Fruit fly (Drosophila melanogaster) whole organism, embryonic: Measurements from ENCODE around the gene Ufsp2.

Experiments used
- ATbp ChIP-seq: fragments of 200-800 bp; sonication (Bioruptor generic); optimal IDR thresholded peaks from 2 replicates; lab custom pipeline; 2017; ENCODE audit warnings: missing biosample characterization, mild to moderate bottlenecking, missing genetic modification characterization, missing genetic modification reagents
- Antp ChIP-seq: fragments of 200-800 bp; sonication (Bioruptor generic); optimal IDR thresholded peaks from 3 replicates; lab custom pipeline; 2016; ENCODE audit warnings: missing biosample characterization, missing genetic modification characterization
- B-H1 ChIP-seq: fragments of 200-800 bp; sonication (Bioruptor generic); IDR thresholded peaks from 3 replicates; pipeline ENCODE4 v1.3.6; 2022; ENCODE audit warnings: missing biosample characterization, missing genetic modification characterization
- CG10321 ChIP-seq: fragments of 200-800 bp; sonication (Bioruptor generic); IDR thresholded peaks from 2 replicates; pipeline ENCODE4 v1.3.6; 2022; ENCODE audit warnings: missing biosample characterization, missing genetic modification characterization
- CG11504 ChIP-seq: fragments of 200-800 bp; sonication (Bioruptor generic); optimal IDR thresholded peaks from 3 replicates; lab custom pipeline; 2019; ENCODE audit warnings: missing biosample characterization, mild to moderate bottlenecking, missing genetic modification characterization, moderate library complexity
- CG12391 ChIP-seq: fragments of 200-800 bp; sonication (Bioruptor generic); optimal IDR thresholded peaks from 3 replicates; lab custom pipeline; 2018; ENCODE audit warnings: missing biosample characterization, mild to moderate bottlenecking, missing genetic modification characterization, moderate library complexity
- CG13287 ChIP-seq: fragments of 200-800 bp; sonication (Bioruptor generic); IDR thresholded peaks from 2 replicates; pipeline ENCODE4 v1.3.6; 2022; ENCODE audit warnings: missing biosample characterization, missing genetic modification characterization; ENCODE audit not compliant: partially characterized antibody
- CG13424 ChIP-seq: fragments of 200-800 bp; sonication (Bioruptor generic); optimal IDR thresholded peaks from 2 replicates; lab custom pipeline; 2019; ENCODE audit warnings: missing biosample characterization, mild to moderate bottlenecking, missing genetic modification characterization, moderate library complexity
- CG15479 ChIP-seq: fragments of 200-800 bp; sonication (Bioruptor generic); optimal IDR thresholded peaks from 3 replicates; lab custom pipeline; 2019; ENCODE audit warnings: missing biosample characterization, mild to moderate bottlenecking, missing genetic modification characterization, moderate library complexity
- CG18599 ChIP-seq: fragments of 200-800 bp; sonication (Bioruptor generic); optimal IDR thresholded peaks from 3 replicates; lab custom pipeline; 2017; ENCODE audit warnings: missing biosample characterization, missing genetic modification characterization, mild to moderate bottlenecking, moderate library complexity, missing genetic modification reagents
- CG2202 ChIP-seq: fragments of 200-800 bp; sonication (Bioruptor generic); optimal IDR thresholded peaks from 2 replicates; lab custom pipeline; 2018; ENCODE audit warnings: missing biosample characterization, mild to moderate bottlenecking, missing genetic modification characterization
- CG30431 ChIP-seq: fragments of 200-800 bp; sonication (Bioruptor generic); optimal IDR thresholded peaks from 2 replicates; lab custom pipeline; 2017; ENCODE audit warnings: missing biosample characterization, missing genetic modification characterization
- CG31388 ChIP-seq: fragments of 200-800 bp; sonication (Bioruptor generic); optimal IDR thresholded peaks from 2 replicates; lab custom pipeline; 2016; ENCODE audit warnings: missing biosample characterization, missing genetic modification characterization
- CG33213 ChIP-seq: fragments of 200-800 bp; sonication (Bioruptor generic); optimal IDR thresholded peaks from 3 replicates; lab custom pipeline; 2016; ENCODE audit warnings: missing biosample characterization, missing genetic modification characterization
- CG6813 ChIP-seq: fragments of 200-800 bp; sonication (Bioruptor generic); optimal IDR thresholded peaks from 2 replicates; lab custom pipeline; 2017; ENCODE audit warnings: missing biosample characterization, missing genetic modification characterization, mild to moderate bottlenecking, moderate library complexity, missing genetic modification reagents
- CG7556 ChIP-seq: fragments of 200-800 bp; sonication (Bioruptor generic); optimal IDR thresholded peaks from 2 replicates; lab custom pipeline; 2017; ENCODE audit warnings: missing biosample characterization, mild to moderate bottlenecking, missing genetic modification characterization
- CG7786 ChIP-seq: fragments of 200-800 bp; sonication (Bioruptor generic); optimal IDR thresholded peaks from 2 replicates; lab custom pipeline; 2016; ENCODE audit warnings: missing biosample characterization, missing genetic modification characterization
- CG8281 ChIP-seq: fragments of 200-800 bp; sonication (Bioruptor generic); optimal IDR thresholded peaks from 2 replicates; lab custom pipeline; 2018; ENCODE audit warnings: missing biosample characterization, mild to moderate bottlenecking, missing genetic modification characterization, moderate library complexity
- CG9437 ChIP-seq: fragments of 200-800 bp; sonication (Bioruptor generic); optimal IDR thresholded peaks from 2 replicates; lab custom pipeline; 2018; ENCODE audit warnings: missing biosample characterization, mild to moderate bottlenecking, missing genetic modification characterization
- CrebB ChIP-seq: fragments of 200-800 bp; sonication (Bioruptor generic); optimal IDR thresholded peaks from 3 replicates; lab custom pipeline; 2018; ENCODE audit warnings: missing biosample characterization, mild to moderate bottlenecking, missing genetic modification characterization
- D19A ChIP-seq: fragments of 200-800 bp; optimal IDR thresholded peaks from 3 replicates; lab custom pipeline; 2019; ENCODE audit warnings: missing biosample characterization, mild to moderate bottlenecking, missing genetic modification characterization, moderate library complexity
- Drgx ChIP-seq: fragments of 200-800 bp; sonication (Bioruptor generic); IDR thresholded peaks from 2 replicates; pipeline ENCODE4 v1.3.6; 2022; ENCODE audit warnings: missing biosample characterization, missing genetic modification characterization
- Hand ChIP-seq: fragments of 200-800 bp; sonication (Bioruptor generic); optimal IDR thresholded peaks from 2 replicates; lab custom pipeline; 2017; ENCODE audit warnings: mild to moderate bottlenecking, missing biosample characterization, missing genetic modification reagents, missing genetic modification characterization
- Hmr ChIP-seq: fragments of 200-800 bp; sonication (Bioruptor generic); optimal IDR thresholded peaks from 3 replicates; lab custom pipeline; 2017; ENCODE audit warnings: mild to moderate bottlenecking, missing biosample characterization, missing genetic modification reagents, missing genetic modification characterization
- Lhr ChIP-seq: fragments of 200-800 bp; sonication (Bioruptor generic); optimal IDR thresholded peaks from 3 replicates; lab custom pipeline; 2017; ENCODE audit warnings: mild to moderate bottlenecking, missing biosample characterization, missing genetic modification reagents, missing genetic modification characterization
- NfI ChIP-seq: fragments of 200-800 bp; sonication (Bioruptor generic); optimal IDR thresholded peaks from 3 replicates; lab custom pipeline; 2018; ENCODE audit warnings: missing biosample characterization, mild to moderate bottlenecking, missing genetic modification characterization, moderate library complexity
- Rx ChIP-seq: fragments of 200-800 bp; sonication (Bioruptor generic); IDR thresholded peaks from 2 replicates; pipeline ENCODE4 v1.3.6; 2022; ENCODE audit warnings: missing biosample characterization, missing genetic modification characterization
- Side ChIP-seq: fragments of 200-800 bp; sonication (Bioruptor generic); optimal IDR thresholded peaks from 2 replicates; lab custom pipeline; 2016; ENCODE audit warnings: missing biosample characterization, missing genetic modification characterization
- Sox102F ChIP-seq: fragments of 200-800 bp; sonication (Bioruptor generic); optimal IDR thresholded peaks from 2 replicates; lab custom pipeline; 2018; ENCODE audit warnings: missing biosample characterization, mild to moderate bottlenecking, missing genetic modification characterization, moderate library complexity
- Sry-β ChIP-seq: fragments of 200-800 bp; sonication (Bioruptor generic); optimal IDR thresholded peaks from 2 replicates; lab custom pipeline; 2018; ENCODE audit warnings: missing biosample characterization, mild to moderate bottlenecking, missing genetic modification characterization, moderate library complexity
- Vsx1 ChIP-seq: fragments of 200-800 bp; sonication (Bioruptor generic); optimal IDR thresholded peaks from 2 replicates; lab custom pipeline; 2017; ENCODE audit warnings: missing biosample characterization, mild to moderate bottlenecking, missing genetic modification characterization, missing genetic modification reagents
- al ChIP-seq: fragments of 200-800 bp; sonication (Bioruptor generic); IDR thresholded peaks from 2 replicates; pipeline ENCODE4 v1.3.6; 2022; ENCODE audit warnings: missing biosample characterization, missing genetic modification characterization
- ara ChIP-seq: fragments of 200-800 bp; sonication (Bioruptor generic); IDR thresholded peaks from 2 replicates; pipeline ENCODE4 v1.3.6; 2022; ENCODE audit warnings: missing biosample characterization, missing genetic modification characterization
- caup ChIP-seq: fragments of 200-800 bp; sonication (Bioruptor generic); optimal IDR thresholded peaks from 3 replicates; lab custom pipeline; 2017; ENCODE audit warnings: missing biosample characterization, mild to moderate bottlenecking, missing genetic modification characterization, moderate library complexity; ENCODE audit not compliant: severe bottlenecking
- crp ChIP-seq, 2 experiments: fragments of 200-800 bp; sonication (Bioruptor generic); optimal IDR thresholded peaks; 2 replicates in 1 of 2; 3 replicates in 1 of 2; lab custom pipeline; 2017; ENCODE audit warnings: missing biosample characterization in 2 of 2, missing genetic modification characterization in 2 of 2, mild to moderate bottlenecking in 1 of 2, moderate library complexity in 1 of 2
- danr ChIP-seq: fragments of 200-800 bp; sonication (Bioruptor generic); IDR thresholded peaks from 2 replicates; pipeline ENCODE4 v1.3.6; 2022; ENCODE audit warnings: missing biosample characterization, missing genetic modification characterization
- exex ChIP-seq: fragments of 200-800 bp; sonication (Bioruptor generic); optimal IDR thresholded peaks from 4 replicates; lab custom pipeline; 2018; ENCODE audit warnings: missing biosample characterization, mild to moderate bottlenecking, missing genetic modification characterization, moderate library complexity
- gro ChIP-seq: fragments of 200-800 bp; sonication (Bioruptor generic); optimal IDR thresholded peaks from 2 replicates; lab custom pipeline; 2016; ENCODE audit warnings: missing biosample characterization, missing genetic modification characterization
- hkb ChIP-seq, 2 experiments: fragments of 200-800 bp in 1 of 2; fragments of >200 bp in 1 of 2; sonication (Bioruptor generic) in 1 of 2; IDR thresholded peaks in 1 of 2; optimal IDR thresholded peaks in 1 of 2; 2 replicates each; pipeline versions ENCODE4 v1.3.6 to Lab custom; 2017 to 2022; ENCODE audit warnings: missing biosample characterization in 1 of 2, missing genetic modification characterization in 1 of 2
- lilli ChIP-seq: fragments of 200-800 bp; sonication (Bioruptor generic); optimal IDR thresholded peaks from 3 replicates; lab custom pipeline; 2016; ENCODE audit warnings: missing biosample characterization, missing genetic modification characterization
- nerfin-2 ChIP-seq: fragments of 200-800 bp; sonication (Bioruptor generic); IDR thresholded peaks from 2 replicates; pipeline ENCODE4 v1.3.6; 2022; ENCODE audit warnings: missing biosample characterization, missing genetic modification characterization; ENCODE audit not compliant: partially characterized antibody
- org-1 ChIP-seq: fragments of 200-800 bp; sonication (Bioruptor generic); optimal IDR thresholded peaks from 2 replicates; lab custom pipeline; 2017; ENCODE audit warnings: missing biosample characterization, missing genetic modification characterization
- peb ChIP-seq: fragments of 200-800 bp; sonication (Bioruptor generic); IDR thresholded peaks from 2 replicates; pipeline ENCODE4 v1.3.6; 2022; ENCODE audit warnings: missing biosample characterization, missing genetic modification characterization
- pita ChIP-seq: fragments of 200-800 bp; sonication (Bioruptor generic); optimal IDR thresholded peaks from 2 replicates; lab custom pipeline; 2017; ENCODE audit warnings: missing biosample characterization, mild to moderate bottlenecking, missing genetic modification characterization
- tx ChIP-seq: fragments of 200-800 bp; sonication (Bioruptor generic); optimal IDR thresholded peaks from 2 replicates; lab custom pipeline; 2016; ENCODE audit warnings: missing biosample characterization, missing genetic modification characterization
- vnd ChIP-seq: fragments of 200-800 bp; sonication (Bioruptor generic); IDR thresholded peaks from 3 replicates; pipeline ENCODE4 v1.3.6; 2022; ENCODE audit warnings: missing biosample characterization, missing genetic modification characterization; ENCODE audit not compliant: partially characterized antibody

The Ufsp2 gene

DNA sequence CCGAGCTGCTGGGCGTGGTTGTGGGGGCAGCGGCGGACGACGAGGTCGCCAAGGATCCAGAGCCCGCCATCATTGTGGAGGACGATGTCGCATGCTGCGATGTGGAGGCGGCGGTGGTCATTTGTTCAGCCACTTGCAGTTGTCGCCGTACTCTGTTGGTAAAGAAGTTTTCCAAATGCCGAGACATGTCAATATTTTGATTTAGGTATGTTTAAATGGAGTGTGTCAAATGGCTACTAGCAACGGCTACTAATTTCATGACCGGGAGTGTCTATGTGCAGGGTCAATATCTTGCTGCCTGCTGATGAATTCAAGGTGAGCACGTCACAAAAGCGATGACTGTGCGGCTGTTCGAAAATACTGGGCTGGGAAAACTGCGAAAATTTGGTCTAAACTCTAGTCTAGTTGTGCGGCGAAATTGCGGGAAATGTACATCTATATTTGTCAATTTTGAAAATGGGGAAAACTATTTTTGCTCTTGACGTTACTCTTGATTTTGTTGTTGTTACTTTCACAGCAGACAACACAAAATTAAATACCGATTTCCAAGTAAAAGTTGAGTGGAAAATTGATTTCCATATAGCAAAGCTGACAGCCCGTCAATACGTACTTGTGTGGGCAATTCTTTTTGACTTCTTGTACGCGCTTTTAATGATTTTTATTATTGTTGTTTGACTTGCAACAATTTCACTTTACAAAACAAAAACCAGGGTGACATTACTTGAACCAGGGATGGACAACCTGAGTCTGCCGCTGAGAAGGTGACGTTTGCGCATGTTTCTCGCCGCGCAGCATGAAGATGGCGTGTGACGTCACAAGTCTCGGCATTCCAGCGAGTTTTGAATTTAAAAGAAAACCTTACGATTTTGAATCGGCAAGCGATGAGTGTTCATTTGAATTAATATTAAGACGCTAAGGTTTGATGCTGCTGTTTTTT lies 11.3 kb downstream of the Ufsp2 start, which contains the start of gene CG7656 (continued):
- TF ChIP-seq nerfin-2 (GFP tag; lab: Robert Waterston, UW) = no peak
- peak; percentile 44 for TF ChIP-seq caup (GFP tag; lab: Kevin White, UChicago)
- peak; percentile 62 for TF ChIP-seq al (GFP tag; lab: Robert Waterston, UW)
- TF ChIP-seq Lhr (GFP tag; lab: Kevin White, UChicago) = no peak
- TF ChIP-seq ATbp (GFP tag; lab: Kevin White, UChicago) = peak; percentile 43
- peak in 1 of 2 experiments; percentile 29 for TF ChIP-seq crp (GFP tag; optimal IDR thresholded peaks at IDR 0.05; lab: Kevin White, UChicago)
- TF ChIP-seq NfI (GFP tag; lab: Kevin White, UChicago) = peak; percentile 73
- TF ChIP-seq CG13424 (tag; lab: Kevin White, UChicago) = peak; percentile 35
- peak; percentile 88 for TF ChIP-seq gro (GFP tag; lab: Kevin White, UChicago)
- no peak for TF ChIP-seq vnd (GFP tag; lab: Robert Waterston, UW)
- TF ChIP-seq CG8281 (tag; lab: Kevin White, UChicago) = no peak
- no peak for TF ChIP-seq CG2202 (tag; lab: Kevin White, UChicago)
- no peak for TF ChIP-seq pita (GFP tag; lab: Kevin White, UChicago)
- peak; percentile 48; the same call in 1 of the 2 replicates for TF ChIP-seq ara (GFP tag; lab: Robert Waterston, UW)
- TF ChIP-seq CG12391 (tag; lab: Kevin White, UChicago) = peak; percentile 46
- TF ChIP-seq CG10321 (GFP tag; lab: Robert Waterston, UW) = peak; percentile 45; the same call in 1 of the 2 replicates
- peak; percentile 67 for TF ChIP-seq tx (GFP tag; lab: Kevin White, UChicago)
- no peak; the same call in 1 of the 2 replicates for TF ChIP-seq CG13287 (GFP tag; lab: Robert Waterston, UW)
- TF ChIP-seq org-1 (GFP tag; lab: Kevin White, UChicago) = no peak
- 0 out of 2 replicates have a peak, but pooled peaks have one; percentile 12 for TF ChIP-seq danr (GFP tag; lab: Robert Waterston, UW)
- TF ChIP-seq Sox102F (GFP tag; lab: Kevin White, UChicago) = peak; percentile 19
- no peak for TF ChIP-seq hkb (optimal IDR thresholded peaks at IDR 0.05; lab: Kevin White, UChicago)
- peak; percentile 75 for TF ChIP-seq hkb (GFP tag; IDR thresholded peaks at IDR 0.05; lab: Robert Waterston, UW)
- no peak for TF ChIP-seq CG31388 (GFP tag; lab: Kevin White, UChicago)
- TF ChIP-seq B-H1 = peak; percentile 49; the same call in 2 of the 3 replicates
- peak; percentile 58 for TF ChIP-seq Hmr
- TF ChIP-seq CrebB (tag; lab: Kevin White, UChicago) = peak; percentile 9
- peak; percentile 41 for TF ChIP-seq CG11504
- peak; percentile 86 for TF ChIP-seq lilli
- TF ChIP-seq CG18599 (GFP tag; lab: Kevin White, UChicago) = no peak
- peak; percentile 14 for TF ChIP-seq CG9437 (GFP tag; lab: Kevin White, UChicago)
- TF ChIP-seq Antp = peak; percentile 89
- peak; percentile 71 for TF ChIP-seq CG33213 (GFP tag; lab: Kevin White, UChicago)
- no peak for TF ChIP-seq CG7556
- TF ChIP-seq exex (tag; lab: Kevin White, UChicago) = no peak
- peak; percentile 9 for TF ChIP-seq CG6813 (GFP tag; lab: Kevin White, UChicago)
- TF ChIP-seq CG15479 (GFP tag; lab: Kevin White, UChicago) = no peak
- TF ChIP-seq CG30431 (GFP tag; lab: Kevin White, UChicago) = no peak
- TF ChIP-seq Side = peak; percentile 64
- TF ChIP-seq Hand (GFP tag; lab: Kevin White, UChicago) = no peak
- TF ChIP-seq Drgx (GFP tag; lab: Robert Waterston, UW) = peak; percentile 62
- peak; percentile 11 for TF ChIP-seq Sry-β
- TF ChIP-seq D19A = no peak
- peak; percentile 75 for TF ChIP-seq CG7786 (GFP tag; lab: Kevin White, UChicago)
- 0 out of 2 replicates have a peak, but pooled peaks have one; percentile 10 for TF ChIP-seq Rx (GFP tag; lab: Robert Waterston, UW)
- no peak for TF ChIP-seq peb (GFP tag; lab: Robert Waterston, UW)
- no peak for TF ChIP-seq Vsx1
